Fruit fly (Drosophila melanogaster) whole organism, prepupa: ENCODE measurements around the gene CG4456.

Experiments
- CG10631 ChIP-seq: fragments of 200-800 bp; sonication (Bioruptor generic); optimal IDR thresholded peaks from 2 replicates; lab custom pipeline; 2016; ENCODE audit warnings: missing biosample characterization, missing genetic modification characterization
- CG11294 ChIP-seq: fragments of 200-800 bp; sonication (Bioruptor generic); IDR thresholded peaks from 2 replicates; pipeline ENCODE4 v1.3.6; 2022; ENCODE audit warnings: missing biosample characterization, missing genetic modification characterization
- CG16779 ChIP-seq: fragments of 200-800 bp; sonication (Bioruptor generic); optimal IDR thresholded peaks from 3 replicates; lab custom pipeline; 2017; ENCODE audit warnings: missing biosample characterization, mild to moderate bottlenecking, missing genetic modification characterization
- CG4318 ChIP-seq: fragments of 200-800 bp; sonication (Bioruptor generic); optimal IDR thresholded peaks from 3 replicates; lab custom pipeline; 2017; ENCODE audit warnings: missing biosample characterization, mild to moderate bottlenecking, missing genetic modification characterization
- CG6163 ChIP-seq: fragments of 200-800 bp; sonication (Bioruptor generic); IDR thresholded peaks from 3 replicates; pipeline ENCODE4 v1.3.6; 2022; ENCODE audit warnings: missing biosample characterization, missing genetic modification characterization
- CG6808 ChIP-seq: fragments of 200-800 bp; sonication (Bioruptor generic); optimal IDR thresholded peaks from 3 replicates; lab custom pipeline; 2017; ENCODE audit warnings: missing biosample characterization, missing genetic modification characterization, mild to moderate bottlenecking, moderate library complexity, missing genetic modification reagents
- CG6854 ChIP-seq: fragments of 200-800 bp; sonication (Bioruptor generic); optimal IDR thresholded peaks from 2 replicates; lab custom pipeline; 2017; ENCODE audit warnings: missing biosample characterization, mild to moderate bottlenecking, missing genetic modification characterization
- CG7368 ChIP-seq: fragments of 200-800 bp; sonication (Bioruptor generic); optimal IDR thresholded peaks from 3 replicates; lab custom pipeline; 2016; ENCODE audit warnings: missing biosample characterization, missing genetic modification characterization
- CG8119 ChIP-seq: fragments of 200-800 bp; sonication (Bioruptor generic); IDR thresholded peaks from 3 replicates; pipeline ENCODE4 v1.3.6; 2022; ENCODE audit warnings: missing biosample characterization, missing genetic modification characterization
- CG8319 ChIP-seq: fragments of 200-800 bp; sonication (Bioruptor generic); optimal IDR thresholded peaks from 3 replicates; lab custom pipeline; 2016; ENCODE audit warnings: missing biosample characterization, missing genetic modification characterization
- CG9139 ChIP-seq: fragments of 200-800 bp; sonication (Bioruptor generic); optimal IDR thresholded peaks from 3 replicates; lab custom pipeline; 2017; ENCODE audit warnings: missing biosample characterization, mild to moderate bottlenecking, missing genetic modification characterization
- fd85E ChIP-seq: fragments of 200-800 bp; sonication (Bioruptor generic); optimal IDR thresholded peaks from 3 replicates; lab custom pipeline; 2016; ENCODE audit warnings: missing biosample characterization, missing genetic modification characterization
- net ChIP-seq: fragments of 200-800 bp; sonication (Bioruptor generic); optimal IDR thresholded peaks from 3 replicates; lab custom pipeline; 2016; ENCODE audit warnings: missing biosample characterization, missing genetic modification characterization
- ss ChIP-seq, 2 experiments: fragments of 200-800 bp; sonication (Bioruptor generic); optimal IDR thresholded peaks; 2 replicates in 1 of 2; 3 replicates in 1 of 2; lab custom pipeline; 2017 to 2018; ENCODE audit warnings: mild to moderate bottlenecking in 2 of 2, missing biosample characterization in 2 of 2, missing genetic modification characterization in 2 of 2, moderate library complexity in 1 of 2

dm6 chr3L:9364131-9364530 lies 8.4 kb upstream of the CG4456 start, which contains the start of gene mRRF1:
- TF ChIP-seq net (GFP tag; lab: Kevin White, UChicago) (no peak), CG10631 (no peak), ss (GFP tag; optimal IDR thresholded peaks at IDR 0.05; lab: Kevin White, UChicago) (no peak), CG6854 (no peak), CG8319 (no peak), CG16779 (tag; lab: Kevin White, UChicago) (no peak), CG9139 (GFP tag; lab: Kevin White, UChicago) (no peak), CG8119 (GFP tag; lab: Robert Waterston, UW) (no peak), CG7368 (GFP tag; lab: Kevin White, UChicago) (no peak), fd85E (no peak), CG4318 (GFP tag; lab: Kevin White, UChicago) (no peak), CG6163 (GFP tag; lab: Robert Waterston, UW) (no peak), CG6808 (GFP tag; lab: Kevin White, UChicago) (no peak), CG11294 (GFP tag; lab: Robert Waterston, UW) (no peak)
